Fruit fly (Drosophila melanogaster): Measurements from ENCODE around the gene Hex-A.

Hex-A gene

DNA sequence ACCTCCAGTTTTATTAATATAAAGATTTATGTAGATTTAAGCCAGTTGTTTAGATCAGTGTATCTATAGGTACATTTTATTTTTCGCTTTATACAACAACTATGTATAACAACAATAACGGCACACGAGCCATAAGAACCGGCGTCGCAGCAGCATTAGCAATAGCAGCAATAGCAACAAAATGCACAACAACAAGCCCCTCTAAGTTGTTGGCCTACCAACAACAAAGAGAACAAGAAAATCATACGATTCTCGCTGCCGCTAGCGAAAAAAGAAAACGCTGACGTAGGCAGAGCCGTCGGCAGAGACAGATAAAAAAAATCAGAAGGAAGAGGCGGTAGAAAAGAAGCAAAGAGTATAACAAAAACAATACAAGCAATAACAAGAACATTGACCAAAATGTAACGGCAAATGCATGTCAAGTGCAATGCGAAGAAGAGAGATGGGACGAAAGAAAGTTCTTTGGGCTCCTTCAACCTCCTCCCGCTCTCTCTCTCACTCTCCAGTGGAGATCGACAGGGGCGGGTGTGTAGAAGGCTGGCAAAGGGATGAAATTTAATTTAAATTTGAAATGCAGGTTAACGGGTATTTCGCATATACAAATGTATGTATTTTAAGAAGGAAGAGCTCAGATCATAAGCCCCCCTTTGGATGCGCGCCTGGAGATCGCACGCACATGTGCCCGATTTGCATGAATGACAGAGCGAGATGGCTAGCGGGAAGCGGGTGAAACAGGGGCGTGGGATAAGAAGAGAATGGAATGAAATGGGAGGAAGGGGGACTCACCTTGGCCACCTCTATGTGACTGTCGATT lies 6.6 kb upstream of the Hex-A start (continued):
- TF ChIP-seq fd64A (GFP tag; optimal IDR thresholded peaks at IDR 0.05) (peak; percentile 97), disco-r (GFP tag; optimal IDR thresholded peaks at IDR 0.05) (peak; percentile 97), nmo (GFP tag; optimal IDR thresholded peaks at IDR 0.05) (peak; percentile 99), GATAe (GFP tag; conservative IDR thresholded peaks at IDR 0.05) (peak; percentile 86), CG6813 (GFP tag; optimal IDR thresholded peaks at IDR 0.05) (peak; percentile 97), CG9215 (GFP tag; IDR thresholded peaks at IDR 0.05) (peak; percentile 97), stc (GFP tag; IDR thresholded peaks at IDR 0.05) (peak; percentile 98), CG17612 (GFP tag; IDR thresholded peaks at IDR 0.05) (peak; percentile 96), Hr51 (GFP tag; optimal IDR thresholded peaks at IDR 0.05) (peak; percentile 95 to 98), Oli (tag; optimal IDR thresholded peaks at IDR 0.05) (peak; percentile 98), Bteb2 (GFP tag; optimal IDR thresholded peaks at IDR 0.05) (peak; percentile 98), D (optimal IDR thresholded peaks at IDR 0.05) (no peak), D (GFP tag; optimal IDR thresholded peaks at IDR 0.05) (peak; percentile 99), CG14441 (GFP tag; IDR thresholded peaks at IDR 0.05) (peak; percentile 98), eyg (GFP tag; optimal IDR thresholded peaks at IDR 0.05) (peak; percentile 96), cato (GFP tag; optimal IDR thresholded peaks at IDR 0.05; ENCODE audit: borderline replicate concordance) (peak; percentile 98), CG11723 (GFP tag; optimal IDR thresholded peaks at IDR 0.05) (peak; percentile 97), CG43689 (GFP tag; IDR thresholded peaks at IDR 0.05) (peak; percentile 94), mam (GFP tag; optimal IDR thresholded peaks at IDR 0.05) (peak; percentile 99), CG12104 (GFP tag; optimal IDR thresholded peaks at IDR 0.05) (peak; percentile 94), tap (tag; optimal IDR thresholded peaks at IDR 0.05) (peak; percentile 95), lmd (GFP tag; IDR thresholded peaks at IDR 0.05) (peak; percentile 99), ERR (GFP tag; optimal IDR thresholded peaks at IDR 0.05) (peak; percentile 95), CG16813 (GFP tag; IDR thresholded peaks at IDR 0.05; ENCODE audit: partially characterized antibody) (no peak), CG17186 (GFP tag; optimal IDR thresholded peaks at IDR 0.05) (peak; percentile 94), onecut (GFP tag; IDR thresholded peaks at IDR 0.05) (peak; percentile 96), lola (GFP tag; optimal IDR thresholded peaks at IDR 0.05) (peak in 1 of 3 experiments; percentile 99), Dref (GFP tag; IDR thresholded peaks at IDR 0.05) (peak; percentile 48), mld (GFP tag; IDR thresholded peaks at IDR 0.05; ENCODE audit: partially characterized antibody) (no peak), CG4707 (GFP tag; optimal IDR thresholded peaks at IDR 0.05) (peak; percentile 96), CG10979 (tag; optimal IDR thresholded peaks at IDR 0.05) (peak; percentile 98), CG8924 (tag; optimal IDR thresholded peaks at IDR 0.05) (peak; percentile 98), CG12299 (tag; optimal IDR thresholded peaks at IDR 0.05) (peak; percentile 92), CG10147 (GFP tag; optimal IDR thresholded peaks at IDR 0.05) (peak; percentile 90), zfh2 (GFP tag; optimal IDR thresholded peaks at IDR 0.05) (peak; percentile 99), CG1832 (GFP tag; optimal IDR thresholded peaks at IDR 0.05) (peak; percentile 84), CG13624 (GFP tag; optimal IDR thresholded peaks at IDR 0.05) (peak; percentile 98), CG7786 (GFP tag; optimal IDR thresholded peaks at IDR 0.05) (peak; percentile 99), MTF-1 (GFP tag; optimal IDR thresholded peaks at IDR 0.05; ENCODE audit: borderline replicate concordance) (peak; percentile 95), CoRest (tag; optimal IDR thresholded peaks at IDR 0.05) (peak; percentile 98), Myb (GFP tag; optimal IDR thresholded peaks at IDR 0.05) (peak; percentile 93), CG7839 (tag; optimal IDR thresholded peaks at IDR 0.05) (peak; percentile 98), CG15269 (tag; optimal IDR thresholded peaks at IDR 0.05) (peak; percentile 97), CHES-1-like (GFP tag; optimal IDR thresholded peaks at IDR 0.05) (peak; percentile 99), D19B (GFP tag; optimal IDR thresholded peaks at IDR 0.05) (peak; percentile 92), PHDP (tag; optimal IDR thresholded peaks at IDR 0.05) (peak; percentile 97), wek (GFP tag; optimal IDR thresholded peaks at IDR 0.05) (peak; percentile 88), CG8089 (GFP tag; optimal IDR thresholded peaks at IDR 0.05) (peak; percentile 98)

Data from whole organism, embryonic.